Fruit fly (Drosophila melanogaster): ENCODE measurements around the gene Lcp65Ab2.

Lcp65Ab2 gene

dm6 chr3L:6184884-6185438, 38.5 kb downstream of the Lcp65Ab2 start, which contains the start of the genes D19B and CG43293 (continued):
- TF ChIP-seq gce (GFP tag; IDR thresholded peaks at IDR 0.05) (peak; percentile 92), Hsf (GFP tag; optimal IDR thresholded peaks at IDR 0.05) (peak; percentile 86), Taf1 (GFP tag; IDR thresholded peaks at IDR 0.05) (peak; percentile 82), CG13894 (tag; optimal IDR thresholded peaks at IDR 0.05) (peak; percentile 84), MESR4 (GFP tag; optimal IDR thresholded peaks at IDR 0.05) (peak; percentile 92), fu2 (GFP tag; optimal IDR thresholded peaks at IDR 0.05) (peak; percentile 77), Hr51 (GFP tag; optimal IDR thresholded peaks at IDR 0.05) (peak; percentile 85 to 86), otp (GFP tag; IDR thresholded peaks at IDR 0.05) (peak; percentile 90), salm (tag; optimal IDR thresholded peaks at IDR 0.05) (peak; percentile 57), CG8089 (GFP tag; optimal IDR thresholded peaks at IDR 0.05) (peak; percentile 66), tup (GFP tag; optimal IDR thresholded peaks at IDR 0.05) (peak; percentile 84), ranshi (GFP tag; IDR thresholded peaks at IDR 0.05) (peak; percentile 90), CG17361 (GFP tag; IDR thresholded peaks at IDR 0.05) (peak; percentile 91), ttk (GFP tag; IDR thresholded peaks at IDR 0.05) (peak; percentile 67), sens (GFP tag) (peak; percentile 97), run (tag; optimal IDR thresholded peaks at IDR 0.05) (no peak), bbx (GFP tag; IDR thresholded peaks at IDR 0.05; ENCODE audit: partially characterized antibody) (peak; percentile 77), CG33213 (GFP tag; optimal IDR thresholded peaks at IDR 0.05) (peak; percentile 81), caup (GFP tag; optimal IDR thresholded peaks at IDR 0.05; ENCODE audit: severe bottlenecking) (peak; percentile 88), CG7745 (tag; optimal IDR thresholded peaks at IDR 0.05) (no peak), Ets97D (GFP tag; optimal IDR thresholded peaks at IDR 0.05) (peak; percentile 74), CrebB (tag; optimal IDR thresholded peaks at IDR 0.05) (peak; percentile 81), CG8359 (GFP tag; optimal IDR thresholded peaks at IDR 0.05; ENCODE audit: borderline replicate concordance) (peak; percentile 25), wor (GFP tag; IDR thresholded peaks at IDR 0.05) (peak; percentile 79), Deaf1 (tag; optimal IDR thresholded peaks at IDR 0.05) (peak; percentile 62), CG4404 (GFP tag; IDR thresholded peaks at IDR 0.05) (peak; percentile 73), slp2 (GFP tag; optimal IDR thresholded peaks at IDR 0.05) (peak; percentile 72), Oaz (GFP tag; IDR thresholded peaks at IDR 0.05) (peak; percentile 66), sob (GFP tag; IDR thresholded peaks at IDR 0.05) (peak; percentile 87), CkIIα-i1 (GFP tag; IDR thresholded peaks at IDR 0.05) (peak; percentile 43; the same call in 1 of the 2 replicates), D (optimal IDR thresholded peaks at IDR 0.05) (peak; percentile 82), D (GFP tag; optimal IDR thresholded peaks at IDR 0.05) (peak; percentile 80), Gug (GFP tag; IDR thresholded peaks at IDR 0.05) (peak; percentile 97), CG9817 (tag; optimal IDR thresholded peaks at IDR 0.05) (peak; percentile 80), twi (tag; optimal IDR thresholded peaks at IDR 0.05) (peak; percentile 70), zen2 (GFP tag; IDR thresholded peaks at IDR 0.05; ENCODE audit: partially characterized antibody) (peak; percentile 5; the same call in 1 of the 3 replicates), nerfin-2 (GFP tag; IDR thresholded peaks at IDR 0.05; ENCODE audit: partially characterized antibody) (peak; percentile 77), al (GFP tag; IDR thresholded peaks at IDR 0.05) (peak; percentile 83), exex (tag; optimal IDR thresholded peaks at IDR 0.05) (no peak), oc (tag; optimal IDR thresholded peaks at IDR 0.05) (peak; percentile 83), az2 (GFP tag; optimal IDR thresholded peaks at IDR 0.05) (peak; percentile 94), ssp (GFP tag; IDR thresholded peaks at IDR 0.05) (peak; percentile 60), chn (GFP tag; optimal IDR thresholded peaks at IDR 0.05) (peak; percentile 96), Dll (GFP tag; IDR thresholded peaks at IDR 0.05; ENCODE audit: partially characterized antibody) (peak; percentile 65; the same call in 2 of the 4 replicates), en (GFP tag; optimal IDR thresholded peaks at IDR 0.05) (peak; percentile 33), fd102C (GFP tag; optimal IDR thresholded peaks at IDR 0.05) (peak; percentile 12), CG12391 (tag; optimal IDR thresholded peaks at IDR 0.05) (peak; percentile 92)

All from whole organism, embryonic.